Worm (Caenorhabditis elegans): ENCODE data around the gene T28A8.3.
"Not testable (repeated sequence)": the region's sequence is repeated elsewhere in the genome, so short reads cannot be mapped to it uniquely, and the experiment has no call there.

DNA sequence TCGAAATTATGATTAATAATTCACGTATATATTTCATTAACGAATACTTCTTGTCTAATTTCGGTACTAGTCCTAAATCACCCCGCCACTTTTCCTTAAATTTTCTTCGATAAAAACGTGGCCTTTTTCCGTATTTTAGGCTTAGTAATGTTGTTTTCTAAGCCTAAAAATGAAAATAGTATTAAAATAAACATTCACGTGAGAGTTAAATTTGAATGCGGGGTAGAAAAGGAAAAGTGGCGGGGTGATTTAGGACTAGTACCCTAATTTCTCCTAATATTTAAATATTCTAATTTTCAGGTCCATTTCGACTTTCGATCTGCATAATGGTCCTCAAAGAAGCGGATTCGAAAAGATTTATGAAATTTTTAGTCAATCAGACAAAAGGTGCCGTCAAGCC is 6.9 kb upstream of the T28A8.3 start, which contains the start of gene T28A8.6:
- not testable (repeated sequence) for TF ChIP-seq ztf-23 (GFP tag; IDR thresholded peaks at IDR 0.05); med-1 (GFP tag; optimal IDR thresholded peaks at IDR 0.05; ENCODE audit: insufficient read depth); ref-1 (GFP tag; conservative IDR thresholded peaks at IDR 0.05); flt-1 (GFP tag; IDR thresholded peaks at IDR 0.05)

All from whole organism, midembryonic.